Worm (Caenorhabditis elegans): Measurements from ENCODE around the gene srbc-20.

DNA sequence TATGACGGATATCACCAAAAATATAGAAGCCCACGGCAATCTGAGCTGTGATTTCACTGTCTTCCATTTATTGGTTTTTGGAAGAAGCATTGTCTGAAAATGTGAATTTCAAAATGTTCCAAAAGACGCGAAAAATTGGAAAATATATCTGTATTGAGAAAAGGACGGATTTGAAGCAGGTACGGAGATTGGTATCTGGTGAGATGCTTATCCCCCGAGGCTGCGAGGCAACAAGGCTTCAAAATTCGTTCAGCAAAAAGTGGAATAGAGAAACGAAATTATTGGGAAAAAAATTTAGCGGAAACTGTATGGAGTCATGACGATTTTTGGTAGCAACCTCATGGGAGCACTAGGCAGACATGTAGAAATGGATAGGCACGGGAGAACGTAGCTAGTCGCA is 43.8 kb upstream of the srbc-20 start, which contains the start of gene F36F12.1:
- TF ChIP-seq nhr-90 (tag; optimal IDR thresholded peaks at IDR 0.05; ENCODE audit: poor library complexity), result no peak
- no peak for TF ChIP-seq ztf-11 (tag; optimal IDR thresholded peaks at IDR 0.05)
